Worm (Caenorhabditis elegans) whole organism, young adult: Measurements from ENCODE around the gene K09E2.3.

Experiments
- D2030.7 ChIP-seq: fragments of 200-800 bp; sonication (Bioruptor generic); IDR thresholded peaks from 2 replicates; pipeline ENCODE4 v1.3.6; 2022; ENCODE audit warnings: missing genetic modification reagents, missing genetic modification characterization, missing compliant biosample characterization
- F10E7.11 ChIP-seq: sonication (generic microtip); optimal IDR thresholded peaks from 2 replicates; lab custom pipeline; 2017; ENCODE audit warnings: mild to moderate bottlenecking, missing genetic modification characterization, moderate library complexity, missing compliant biosample characterization
- F23B12.7 ChIP-seq: sonication (generic microtip); optimal IDR thresholded peaks from 2 replicates; lab custom pipeline; 2017; ENCODE audit warnings: missing genetic modification characterization, mild to moderate bottlenecking, missing compliant biosample characterization, antibody characterized with exemption, moderate library complexity; ENCODE audit not compliant: insufficient read depth
- F37B4.10 ChIP-seq: fragments of 200-800 bp; sonication (Bioruptor generic); IDR thresholded peaks from 2 replicates; pipeline ENCODE4 v1.3.6; 2022; ENCODE audit warnings: missing genetic modification characterization, missing compliant biosample characterization
- F39B2.1 ChIP-seq: fragments of 200-800 bp; sonication (Bioruptor generic); IDR thresholded peaks from 2 replicates; pipeline ENCODE4 v1.3.6; 2022; ENCODE audit warnings: missing genetic modification reagents, missing genetic modification characterization, missing compliant biosample characterization
- F55B11.4 ChIP-seq: sonication (generic microtip); optimal IDR thresholded peaks from 2 replicates; lab custom pipeline; 2016; ENCODE audit warnings: missing compliant biosample characterization, missing genetic modification characterization, borderline replicate concordance; ENCODE audit not compliant: insufficient read depth
- Y53G8AR.9 ChIP-seq: fragments of 200-800 bp; sonication (Bioruptor generic); conservative IDR thresholded peaks from 2 replicates; pipeline ENCODE4 v1.3.6; 2022; ENCODE audit warnings: missing genetic modification reagents, missing genetic modification characterization, missing compliant biosample characterization
- ZK185.1 ChIP-seq: sonication (generic microtip); optimal IDR thresholded peaks from 2 replicates; lab custom pipeline; 2016; ENCODE audit warnings: mild to moderate bottlenecking, missing genetic modification characterization, missing compliant biosample characterization; ENCODE audit not compliant: poor library complexity, severe bottlenecking
- aptf-2 ChIP-seq: fragments of 200-800 bp; sonication (Bioruptor generic); conservative IDR thresholded peaks from 2 replicates; pipeline ENCODE4 v1.3.6; 2022; ENCODE audit warnings: missing genetic modification reagents, missing genetic modification characterization, missing compliant biosample characterization
- aptf-3 ChIP-seq: fragments of 200-800 bp; sonication (Bioruptor generic); IDR thresholded peaks from 2 replicates; pipeline ENCODE4 v1.3.6; 2022; ENCODE audit warnings: missing genetic modification characterization, missing compliant biosample characterization
- attf-3 ChIP-seq: fragments of 200-800 bp; sonication (Bioruptor generic); conservative IDR thresholded peaks from 2 replicates; pipeline ENCODE4 v1.3.6; 2022; ENCODE audit warnings: missing genetic modification reagents, missing genetic modification characterization, missing compliant biosample characterization
- attf-5 ChIP-seq: fragments of 200-800 bp; sonication (Bioruptor generic); optimal IDR thresholded peaks from 2 replicates; lab custom pipeline; 2018; ENCODE audit warnings: mild to moderate bottlenecking, missing genetic modification characterization, missing compliant biosample characterization
- ccch-3 ChIP-seq: fragments of 200-800 bp; sonication (Bioruptor generic); optimal IDR thresholded peaks from 2 replicates; lab custom pipeline; 2018; ENCODE audit warnings: mild to moderate bottlenecking, missing genetic modification characterization, missing compliant biosample characterization
- cebp-2 ChIP-seq: fragments of 200-800 bp; sonication (Bioruptor generic); IDR thresholded peaks from 2 replicates; pipeline ENCODE4 v1.3.6; 2022; ENCODE audit warnings: missing genetic modification characterization, missing compliant biosample characterization
- ceh-40 ChIP-seq: fragments of 200-800 bp; sonication (Bioruptor generic); IDR thresholded peaks from 2 replicates; pipeline ENCODE4 v1.3.6; 2022; ENCODE audit warnings: missing genetic modification characterization, missing compliant biosample characterization
- dpl-1 ChIP-seq: fragments of 150-350 bp; optimal IDR thresholded peaks from 2 replicates; lab custom pipeline; 2014; ENCODE audit warnings: missing biosample characterization, missing genetic modification reagents, missing genetic modification characterization
- efl-1 ChIP-seq: fragments of 150-350 bp; optimal IDR thresholded peaks from 2 replicates; lab custom pipeline; 2014; ENCODE audit warnings: missing biosample characterization, missing genetic modification reagents, missing genetic modification characterization
- egl-44 ChIP-seq: fragments of 200-800 bp; sonication (Bioruptor generic); IDR thresholded peaks from 2 replicates; pipeline ENCODE4 v1.3.6; 2022; ENCODE audit warnings: missing genetic modification reagents, missing genetic modification characterization, missing compliant biosample characterization
- ekl-4 ChIP-seq: fragments of 200-800 bp; sonication (Bioruptor generic); IDR thresholded peaks from 2 replicates; pipeline ENCODE4 v1.3.6; 2022; ENCODE audit warnings: missing genetic modification reagents, missing genetic modification characterization, missing compliant biosample characterization
- ets-4 ChIP-seq: fragments of 200-800 bp; sonication (Bioruptor generic); optimal IDR thresholded peaks from 2 replicates; lab custom pipeline; 2018; ENCODE audit warnings: mild to moderate bottlenecking, missing genetic modification characterization, missing compliant biosample characterization
- gei-17 ChIP-seq: fragments of 200-800 bp; sonication (Bioruptor generic); optimal IDR thresholded peaks from 2 replicates; lab custom pipeline; 2018; ENCODE audit warnings: mild to moderate bottlenecking, missing genetic modification characterization, missing compliant biosample characterization
- him-1 ChIP-seq: sonication (generic microtip); optimal IDR thresholded peaks from 2 replicates; lab custom pipeline; 2016; ENCODE audit warnings: missing genotype, missing genetic modification reagents, missing genetic modification characterization, missing compliant biosample characterization
- hmg-1.2 ChIP-seq: fragments of 200-800 bp; sonication (Bioruptor generic); IDR thresholded peaks from 2 replicates; pipeline ENCODE4 v1.3.6; 2022; ENCODE audit warnings: missing genetic modification reagents, missing genetic modification characterization, missing compliant biosample characterization
- hrde-1 ChIP-seq: sonication (generic microtip); optimal IDR thresholded peaks from 2 replicates; lab custom pipeline; 2016; ENCODE audit warnings: missing genetic modification characterization, mild to moderate bottlenecking, missing compliant biosample characterization, moderate library complexity, missing genotype, missing genetic modification reagents, borderline replicate concordance
- lin-26 ChIP-seq: fragments of 200-800 bp; sonication (Bioruptor generic); IDR thresholded peaks from 2 replicates; pipeline ENCODE4 v1.3.6; 2022; ENCODE audit warnings: missing genetic modification reagents, missing genetic modification characterization, missing compliant biosample characterization
- lin-54 ChIP-seq: fragments of 200-800 bp; sonication (Bioruptor generic); optimal IDR thresholded peaks from 2 replicates; lab custom pipeline; 2018; ENCODE audit warnings: mild to moderate bottlenecking, missing genetic modification characterization, missing compliant biosample characterization
- lsy-27 ChIP-seq: sonication (generic microtip); optimal IDR thresholded peaks from 2 replicates; lab custom pipeline; 2017; ENCODE audit warnings: missing genetic modification characterization, mild to moderate bottlenecking, missing compliant biosample characterization, antibody characterized with exemption, missing genotype, borderline replicate concordance; ENCODE audit not compliant: insufficient read depth
- madf-3 ChIP-seq: fragments of 200-800 bp; sonication (Bioruptor generic); IDR thresholded peaks from 2 replicates; pipeline ENCODE4 v1.3.6; 2022; ENCODE audit warnings: missing genetic modification reagents, missing genetic modification characterization, missing compliant biosample characterization
- madf-6 ChIP-seq: fragments of 200-800 bp; sonication (Bioruptor generic); IDR thresholded peaks from 2 replicates; pipeline ENCODE4 v1.3.6; 2022; ENCODE audit warnings: missing genetic modification reagents, missing genetic modification characterization, missing compliant biosample characterization
- madf-8 ChIP-seq: fragments of 200-800 bp; sonication (Bioruptor generic); conservative IDR thresholded peaks from 2 replicates; pipeline ENCODE4 v1.3.6; 2022; ENCODE audit warnings: missing genetic modification reagents, missing genetic modification characterization, missing compliant biosample characterization
- mcd-1 ChIP-seq: fragments of 200-800 bp; sonication (Bioruptor generic); IDR thresholded peaks from 2 replicates; pipeline ENCODE4 v1.3.6; 2022; ENCODE audit warnings: missing genetic modification reagents, missing genetic modification characterization, missing compliant biosample characterization
- mes-4 ChIP-seq: sonication (generic microtip); optimal IDR thresholded peaks from 2 replicates; lab custom pipeline; 2016; ENCODE audit warnings: missing genotype, missing genetic modification characterization, missing compliant biosample characterization
- mxl-1 ChIP-seq: sonication (generic microtip); optimal IDR thresholded peaks from 2 replicates; lab custom pipeline; 2016; ENCODE audit warnings: missing genetic modification characterization, missing compliant biosample characterization
- nfya-1 ChIP-seq: sonication (generic microtip); optimal IDR thresholded peaks from 2 replicates; lab custom pipeline; 2017; ENCODE audit warnings: antibody characterized with exemption, missing compliant biosample characterization, missing genetic modification characterization, borderline replicate concordance; ENCODE audit not compliant: insufficient read depth
- nfyb-1 ChIP-seq: fragments of 200-800 bp; sonication (Bioruptor generic); IDR thresholded peaks from 2 replicates; pipeline ENCODE4 v1.3.6; 2022; ENCODE audit warnings: missing genetic modification reagents, missing genetic modification characterization, missing compliant biosample characterization
- nhr-179 ChIP-seq: sonication (generic microtip); optimal IDR thresholded peaks from 2 replicates; lab custom pipeline; 2016; ENCODE audit warnings: mild to moderate bottlenecking, missing genetic modification characterization, missing compliant biosample characterization
- rec-8 ChIP-seq, 2 experiments: sonication (generic microtip); optimal IDR thresholded peaks; 2 replicates each; lab custom pipeline; 2016; ENCODE audit warnings: mild to moderate bottlenecking in 2 of 2, missing genetic modification characterization in 2 of 2, missing genetic modification reagents in 2 of 2, missing genotype in 2 of 2, missing biosample characterization in 1 of 2, missing compliant biosample characterization in 1 of 2, moderate library complexity in 1 of 2
- rpc-1 ChIP-seq, 2 experiments: fragments of 150-350 bp in 1 of 2; sonication (generic microtip) in 1 of 2; optimal IDR thresholded peaks; 2 replicates each; lab custom pipeline; 2014 to 2018; ENCODE audit warnings: missing biosample characterization in 1 of 2, missing genetic modification characterization in 1 of 2, missing genetic modification reagents in 1 of 2, missing genotype in 1 of 2
- snpc-1.3 ChIP-seq: sonication (generic microtip); optimal IDR thresholded peaks from 2 replicates; lab custom pipeline; 2017; ENCODE audit warnings: missing genetic modification characterization, mild to moderate bottlenecking, missing compliant biosample characterization, antibody characterized with exemption, moderate library complexity, missing genotype, missing genetic modification reagents; ENCODE audit not compliant: insufficient read depth
- snpc-4 ChIP-seq, 5 experiments: fragments of 150-350 bp in 1 of 5; sonication (generic microtip) in 4 of 5; optimal IDR thresholded peaks; 2 replicates each; lab custom pipeline; 2014 to 2018; ENCODE audit warnings: missing genetic modification characterization in 5 of 5, missing biosample characterization in 3 of 5, antibody characterized with exemption in 2 of 5, mild to moderate bottlenecking in 2 of 5, missing compliant biosample characterization in 2 of 5, missing genotype in 2 of 5, moderate library complexity in 2 of 5, missing genetic modification reagents in 1 of 5
- tbp1 ChIP-seq: fragments of 200-800 bp; sonication (Bioruptor generic); optimal IDR thresholded peaks from 2 replicates; lab custom pipeline; 2018; ENCODE audit warnings: mild to moderate bottlenecking, missing genetic modification characterization, missing compliant biosample characterization
- tbx-9 ChIP-seq: sonication (generic microtip); optimal IDR thresholded peaks from 2 replicates; lab custom pipeline; 2016; ENCODE audit warnings: borderline replicate concordance, missing genetic modification characterization, inconsistent platforms, missing compliant biosample characterization
- ztf-25 ChIP-seq: fragments of 200-800 bp; sonication (Bioruptor generic); IDR thresholded peaks from 2 replicates; pipeline ENCODE4 v1.3.6; 2022; ENCODE audit warnings: missing genetic modification reagents, missing genetic modification characterization, missing compliant biosample characterization
- ztf-28 ChIP-seq: fragments of 200-800 bp; sonication (Bioruptor generic); IDR thresholded peaks from 2 replicates; pipeline ENCODE4 v1.3.6; 2022; ENCODE audit warnings: missing genetic modification reagents, missing genetic modification characterization, missing compliant biosample characterization
- ztf-6 ChIP-seq: fragments of 200-800 bp; sonication (Bioruptor generic); IDR thresholded peaks from 2 replicates; pipeline ENCODE4 v1.3.6; 2022; ENCODE audit warnings: missing genetic modification reagents, missing genetic modification characterization, missing compliant biosample characterization

Gene K09E2.3

DNA sequence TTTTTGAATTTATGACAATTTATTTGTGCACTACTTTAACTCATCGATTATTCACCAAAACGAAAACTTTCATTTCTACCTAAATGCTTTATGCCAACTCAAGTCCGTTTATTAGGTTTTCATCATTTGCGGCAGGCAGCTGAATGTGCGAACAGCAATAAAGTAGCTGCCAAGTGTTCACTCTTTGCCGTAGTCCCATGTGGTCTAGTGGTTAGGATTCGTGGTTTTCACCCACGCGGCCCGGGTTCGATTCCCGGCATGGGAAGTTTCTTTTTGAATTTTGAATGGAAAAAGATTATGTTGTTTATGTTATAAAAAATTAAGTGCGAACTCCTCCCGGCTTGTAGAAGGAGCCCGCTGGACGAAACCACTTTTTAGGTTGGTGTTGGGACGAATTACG, 26.6 kb upstream of the K09E2.3 start (continued):
- TF ChIP-seq gei-17 (GFP tag; lab: Kevin White, UChicago) (peak; percentile 2), madf-6 (GFP tag; lab: Robert Waterston, UW) (peak; percentile 66), ccch-3 (GFP tag; lab: Kevin White, UChicago) (no peak), madf-8 (GFP tag; lab: Robert Waterston, UW) (no peak), him-1 (peak; percentile 89), hmg-1.2 (GFP tag; lab: Robert Waterston, UW) (peak; percentile 83), F55B11.4 (tag; lab: Kevin White, UChicago) (no peak), nfya-1 (tag; lab: Kevin White, UChicago) (no peak), mcd-1 (peak; percentile 52), dpl-1 (no peak), F39B2.1 (GFP tag; lab: Robert Waterston, UW) (no peak), ztf-25 (GFP tag; lab: Robert Waterston, UW) (peak; percentile 86), snpc-1.3 (tag; lab: Kevin White, UChicago) (peak; percentile 78), Y53G8AR.9 (GFP tag; lab: Robert Waterston, UW) (0 out of 2 replicates have a peak, but pooled peaks have one; percentile 45), lin-26 (peak; percentile 92), ztf-28 (GFP tag; lab: Robert Waterston, UW) (no peak), aptf-2 (peak; percentile 39; the same call in 1 of the 2 replicates), hrde-1 (tag; lab: Kevin White, UChicago) (no peak), F10E7.11 (tag; lab: Kevin White, UChicago) (no peak), egl-44 (GFP tag; lab: Robert Waterston, UW) (0 out of 2 replicates have a peak, but pooled peaks have one; percentile 34), ets-4 (GFP tag; lab: Kevin White, UChicago) (no peak), ceh-40 (GFP tag; lab: Robert Waterston, UW) (peak; percentile 61; the same call in 1 of the 2 replicates), snpc-4 (GFP tag; optimal IDR thresholded peaks at IDR 0.05; lab: Kevin White, UChicago) (peak; percentile 72), snpc-4 (tag; optimal IDR thresholded peaks at IDR 0.05; lab: Kevin White, UChicago) (peak in 3 of 4 experiments; percentile 65 to 80 (median 79)), tbx-9 (no peak), cebp-2 (peak; percentile 87; the same call in 1 of the 2 replicates), mxl-1 (tag; lab: Kevin White, UChicago) (peak; percentile 71), D2030.7 (GFP tag; lab: Robert Waterston, UW) (peak; percentile 80), nfyb-1 (GFP tag; lab: Robert Waterston, UW) (peak; percentile 82), rec-8 (tag; optimal IDR thresholded peaks at IDR 0.05; lab: Kevin White, UChicago) (peak; percentile 85 to 91), ZK185.1 (tag; lab: Kevin White, UChicago) (peak; percentile 79), F37B4.10 (GFP tag; lab: Robert Waterston, UW) (0 out of 2 replicates have a peak, but pooled peaks have one; percentile 17), lin-54 (GFP tag; lab: Kevin White, UChicago) (peak; percentile 50), tbp1 (GFP tag; lab: Kevin White, UChicago) (peak; percentile 100), ekl-4 (peak; percentile 62; the same call in 1 of the 2 replicates), aptf-3 (no peak), attf-5 (GFP tag; lab: Kevin White, UChicago) (peak; percentile 66), F23B12.7 (tag; lab: Kevin White, UChicago) (peak; percentile 44), attf-3 (no peak), rpc-1 (optimal IDR thresholded peaks at IDR 0.05; lab: Kevin White, UChicago) (peak; percentile 94), rpc-1 (tag; optimal IDR thresholded peaks at IDR 0.05; lab: Kevin White, UChicago) (peak; percentile 92), nhr-179 (tag; lab: Kevin White, UChicago) (no peak), mes-4 (tag; lab: Kevin White, UChicago) (peak; percentile 86), lsy-27 (tag; lab: Kevin White, UChicago) (peak; percentile 55), madf-3 (GFP tag; lab: Robert Waterston, UW) (peak; percentile 35; the same call in 1 of the 2 replicates), ztf-6 (GFP tag; lab: Robert Waterston, UW) (0 out of 2 replicates have a peak, but pooled peaks have one; percentile 61), efl-1 (GFP tag; lab: Kevin White, UChicago) (no peak)
